Worm (Caenorhabditis elegans) whole organism, early embryonic: ENCODE measurements around the gene glb-13.

Experiments
- B0310.2 ChIP-seq: sonication (generic microtip); optimal IDR thresholded peaks from 2 replicates; lab custom pipeline; 2016; ENCODE audit warnings: mild to moderate bottlenecking, missing genetic modification characterization, missing compliant biosample characterization
- F13C5.2 ChIP-seq: sonication (generic microtip); optimal IDR thresholded peaks from 2 replicates; lab custom pipeline; 2017; ENCODE audit warnings: mild to moderate bottlenecking, missing genetic modification characterization, inconsistent platforms, missing compliant biosample characterization
- aly-1 ChIP-seq: sonication (generic microtip); optimal IDR thresholded peaks from 2 replicates; lab custom pipeline; 2016; ENCODE audit warnings: missing genetic modification characterization, missing compliant biosample characterization
- ama-1 ChIP-seq: fragments of 150-350 bp; optimal IDR thresholded peaks from 2 replicates; lab custom pipeline; 2014
- ceh-13 ChIP-seq: fragments of 200-800 bp; sonication (Bioruptor generic); optimal IDR thresholded peaks from 2 replicates; lab custom pipeline; 2018; ENCODE audit warnings: mild to moderate bottlenecking, missing genetic modification characterization, missing compliant biosample characterization
- ceh-36 ChIP-seq: sonication (generic microtip); optimal IDR thresholded peaks from 2 replicates; lab custom pipeline; 2016; ENCODE audit warnings: missing genetic modification characterization, inconsistent platforms, missing compliant biosample characterization
- ets-7 ChIP-seq: sonication (generic microtip); optimal IDR thresholded peaks from 2 replicates; lab custom pipeline; 2016; ENCODE audit warnings: missing genotype, missing genetic modification characterization, missing compliant biosample characterization
- flt-1 ChIP-seq: fragments of 200-800 bp; sonication (Bioruptor generic); IDR thresholded peaks from 2 replicates; pipeline ENCODE4 v1.3.6; 2022; ENCODE audit warnings: missing genetic modification characterization, missing compliant biosample characterization
- hmbx-1 ChIP-seq: sonication (generic microtip); optimal IDR thresholded peaks from 2 replicates; lab custom pipeline; 2016; ENCODE audit warnings: mild to moderate bottlenecking, missing genetic modification characterization, missing compliant biosample characterization
- hmg-4 ChIP-seq: fragments of 200-800 bp; sonication (Bioruptor generic); optimal IDR thresholded peaks from 2 replicates; lab custom pipeline; 2018; ENCODE audit warnings: mild to moderate bottlenecking, missing genetic modification characterization, missing compliant biosample characterization
- hnd-1 ChIP-seq: sonication (generic microtip); optimal IDR thresholded peaks from 2 replicates; lab custom pipeline; 2016; ENCODE audit warnings: missing genetic modification characterization, missing compliant biosample characterization
- pes-1 ChIP-seq: fragments of 200-800 bp; sonication (Bioruptor generic); IDR thresholded peaks from 2 replicates; pipeline ENCODE4 v1.3.6; 2022; ENCODE audit warnings: missing genetic modification reagents, missing genetic modification characterization, missing compliant biosample characterization
- scrt-1 ChIP-seq: fragments of 200-800 bp; sonication (Bioruptor generic); IDR thresholded peaks from 2 replicates; pipeline ENCODE4 v1.3.6; 2022; ENCODE audit warnings: missing genetic modification characterization, missing compliant biosample characterization
- sea-1 ChIP-seq: fragments of 200-800 bp; sonication (Bioruptor generic); conservative IDR thresholded peaks from 2 replicates; pipeline ENCODE4 v1.3.6; 2022; ENCODE audit warnings: missing genetic modification characterization, missing compliant biosample characterization
- tbx-11 ChIP-seq: fragments of 200-800 bp; sonication (Bioruptor generic); IDR thresholded peaks from 2 replicates; pipeline ENCODE4 v1.3.6; 2022; ENCODE audit warnings: missing genetic modification characterization, missing compliant biosample characterization
- tbx-37 ChIP-seq: fragments of 200-800 bp; sonication (Bioruptor generic); conservative IDR thresholded peaks from 2 replicates; pipeline ENCODE4 v1.3.6; 2022; ENCODE audit warnings: missing genetic modification reagents, missing genetic modification characterization, missing compliant biosample characterization
- tra-4 ChIP-seq: sonication (generic microtip); optimal IDR thresholded peaks from 2 replicates; lab custom pipeline; 2017; ENCODE audit warnings: missing genetic modification characterization, missing compliant biosample characterization

glb-13 gene

ce11 chrX:12335808-12336207, 42.4 kb downstream of the glb-13 start, which contains the start of gene srd-48:
Gene srd-48, plus strand, starts transcription at chrX:12336108.
- TF ChIP-seq tbx-37 (GFP tag; lab: Robert Waterston, UW) (no peak), tbx-11 (GFP tag; lab: Robert Waterston, UW) (no peak), sea-1 (GFP tag; lab: Robert Waterston, UW) (no peak), F13C5.2 (no peak), hnd-1 (tag; lab: Kevin White, UChicago) (no peak), ama-1 (lab: Kevin White, UChicago) (no peak)

ce11 chrX:12333479-12333878, 44.7 kb downstream of the glb-13 start, which contains the start of gene srd-47:
Gene srd-47, plus strand, starts transcription at chrX:12333642.
- TF ChIP-seq aly-1 (tag; lab: Kevin White, UChicago) = no peak
- TF ChIP-seq tbx-37 (GFP tag; lab: Robert Waterston, UW) = no peak
- TF ChIP-seq pes-1 (GFP tag; lab: Robert Waterston, UW) = no peak
- TF ChIP-seq ama-1 (lab: Kevin White, UChicago) = no peak
- TF ChIP-seq ets-7 (tag; lab: Kevin White, UChicago) = no peak
- TF ChIP-seq scrt-1 = no peak
- no peak for TF ChIP-seq ceh-13 (GFP tag; lab: Kevin White, UChicago)
- no peak for TF ChIP-seq hmg-4 (GFP tag; lab: Kevin White, UChicago)
- TF ChIP-seq B0310.2 (tag; lab: Kevin White, UChicago) = no peak
- no peak for TF ChIP-seq hmbx-1
- TF ChIP-seq tbx-11 (GFP tag; lab: Robert Waterston, UW) = no peak
- TF ChIP-seq ceh-36 (tag; lab: Kevin White, UChicago) = no peak
- TF ChIP-seq hnd-1 (tag; lab: Kevin White, UChicago) = no peak
- no peak for TF ChIP-seq tra-4 (tag; lab: Kevin White, UChicago)
- TF ChIP-seq sea-1 (GFP tag; lab: Robert Waterston, UW) = no peak
- no peak for TF ChIP-seq flt-1 (GFP tag; lab: Robert Waterston, UW)
- no peak for TF ChIP-seq F13C5.2

ce11 chrX:12331795-12332194, 46.4 kb downstream of the glb-13 start, which contains the start of gene srd-46:
Gene srd-46, plus strand, starts transcription at chrX:12332095.
- TF ChIP-seq hnd-1 (tag; lab: Kevin White, UChicago) (no peak), sea-1 (GFP tag; lab: Robert Waterston, UW) (no peak), tra-4 (tag; lab: Kevin White, UChicago) (no peak), hmbx-1 (no peak), B0310.2 (tag; lab: Kevin White, UChicago) (no peak), scrt-1 (no peak), ama-1 (lab: Kevin White, UChicago) (no peak), tbx-11 (GFP tag; lab: Robert Waterston, UW) (no peak), flt-1 (GFP tag; lab: Robert Waterston, UW) (no peak), ets-7 (tag; lab: Kevin White, UChicago) (no peak), F13C5.2 (no peak)

DNA sequence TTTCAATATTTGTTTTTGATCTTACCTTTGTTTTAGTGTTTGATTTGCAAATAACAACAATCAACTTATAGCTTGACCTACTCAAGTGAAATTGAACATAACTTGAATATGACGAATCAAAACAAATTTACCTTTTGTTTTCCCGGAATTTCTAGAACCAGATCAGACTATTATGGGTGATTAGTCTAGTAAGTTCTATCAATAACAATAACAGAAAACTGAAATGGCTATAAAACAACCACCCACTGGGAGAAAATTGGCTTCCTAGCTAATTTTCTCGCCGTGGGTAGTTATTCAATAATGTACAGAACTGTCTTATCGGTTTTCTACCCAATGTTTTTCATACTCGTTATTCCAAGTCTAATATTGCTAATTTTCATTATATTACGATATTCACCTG, 49.5 kb downstream of the glb-13 start, which contains the start of gene srd-45:
srd-45 (plus strand) TSS at position 301 of the 400 bp plus-strand sequence.
- no peak for TF ChIP-seq flt-1 (GFP tag; lab: Robert Waterston, UW)
- TF ChIP-seq tbx-37 (GFP tag; lab: Robert Waterston, UW) = no peak
- TF ChIP-seq ets-7 (tag; lab: Kevin White, UChicago) = no peak
- no peak for TF ChIP-seq tra-4 (tag; lab: Kevin White, UChicago)
- TF ChIP-seq hmbx-1 = no peak
- TF ChIP-seq ceh-13 (GFP tag; lab: Kevin White, UChicago) = no peak
- no peak for TF ChIP-seq scrt-1
- no peak for TF ChIP-seq tbx-11 (GFP tag; lab: Robert Waterston, UW)
- no peak for TF ChIP-seq aly-1 (tag; lab: Kevin White, UChicago)
- TF ChIP-seq F13C5.2 = no peak
- TF ChIP-seq B0310.2 (tag; lab: Kevin White, UChicago) = no peak
- TF ChIP-seq sea-1 (GFP tag; lab: Robert Waterston, UW) = no peak
- TF ChIP-seq hnd-1 (tag; lab: Kevin White, UChicago) = no peak
- no peak for TF ChIP-seq pes-1 (GFP tag; lab: Robert Waterston, UW)
- no peak for TF ChIP-seq hmg-4 (GFP tag; lab: Kevin White, UChicago)

- no peak for TF ChIP-seq ama-1 (lab: Kevin White, UChicago)
- no peak for TF ChIP-seq tbx-37 (GFP tag; lab: Robert Waterston, UW)
- no peak for TF ChIP-seq ceh-13 (GFP tag; lab: Kevin White, UChicago)
- TF ChIP-seq ceh-36 (tag; lab: Kevin White, UChicago) = no peak
- TF ChIP-seq B0310.2 (tag; lab: Kevin White, UChicago) = no peak
- no peak for TF ChIP-seq hmbx-1
- TF ChIP-seq ets-7 (tag; lab: Kevin White, UChicago) = no peak
- TF ChIP-seq hmg-4 (GFP tag; lab: Kevin White, UChicago) = no peak
- TF ChIP-seq flt-1 (GFP tag; lab: Robert Waterston, UW) = no peak
- no peak for TF ChIP-seq tbx-11 (GFP tag; lab: Robert Waterston, UW)
- no peak for TF ChIP-seq sea-1 (GFP tag; lab: Robert Waterston, UW)
- no peak for TF ChIP-seq aly-1 (tag; lab: Kevin White, UChicago)
- TF ChIP-seq pes-1 (GFP tag; lab: Robert Waterston, UW) = no peak
- TF ChIP-seq tra-4 (tag; lab: Kevin White, UChicago) = no peak
Measured at ce11 chrX:12326424-12326823, 51.8 kb downstream of the glb-13 start, which contains the start of gene srd-41. Gene srd-41, plus strand, starts transcription at chrX:12326724.
